Worm (Caenorhabditis elegans) whole organism, mixed stage, embryonic: ENCODE data around the gene ZK262.20.

Source experiments
- ces-1 ChIP-seq: fragments of 150-350 bp; optimal IDR thresholded peaks from 2 replicates; lab custom pipeline; 2014; ENCODE audit warnings: missing biosample characterization, missing genetic modification reagents, missing genetic modification characterization
- elt-3 ChIP-seq: fragments of 150-350 bp; optimal IDR thresholded peaks from 2 replicates; lab custom pipeline; 2014; ENCODE audit warnings: missing biosample characterization, missing genetic modification characterization
- lsy-2 ChIP-seq: fragments of 150-350 bp; optimal IDR thresholded peaks from 2 replicates; lab custom pipeline; 2014; ENCODE audit warnings: missing biosample characterization, missing genetic modification characterization
- mab-5 ChIP-seq: fragments of 150-350 bp; optimal IDR thresholded peaks from 2 replicates; lab custom pipeline; 2014; ENCODE audit warnings: missing biosample characterization, missing genetic modification characterization
- nhr-12 ChIP-seq: fragments of 150-350 bp; optimal IDR thresholded peaks from 2 replicates; lab custom pipeline; 2014; ENCODE audit warnings: missing biosample characterization, missing genetic modification characterization
- nhr-237 ChIP-seq: fragments of 150-350 bp; optimal IDR thresholded peaks from 2 replicates; lab custom pipeline; 2014; ENCODE audit warnings: missing biosample characterization, missing genetic modification characterization
- nhr-76 ChIP-seq: sonication (generic microtip); optimal IDR thresholded peaks from 2 replicates; lab custom pipeline; 2017; ENCODE audit warnings: missing biosample characterization, missing genetic modification characterization
- unc-39 ChIP-seq: fragments of 150-350 bp; optimal IDR thresholded peaks from 2 replicates; lab custom pipeline; 2014; ENCODE audit warnings: missing biosample characterization, missing genetic modification characterization

- TF ChIP-seq lsy-2 (tag; lab: Kevin White, UChicago) (no peak), unc-39 (tag; lab: Kevin White, UChicago) (no peak), nhr-237 (tag; lab: Kevin White, UChicago) (no peak), nhr-12 (tag; lab: Kevin White, UChicago) (no peak), elt-3 (tag; lab: Kevin White, UChicago) (no peak), mab-5 (tag; lab: Kevin White, UChicago) (no peak), nhr-76 (tag; lab: Kevin White, UChicago) (no peak), ces-1 (GFP tag; lab: Kevin White, UChicago) (no peak)
Observed at ce11 chrV:18434961-18435360, at the start of gene ZK262.20.
